Fruit fly (Drosophila melanogaster) whole organism, pupa: ENCODE data around the gene X11Lbeta.

ENCODE experiments used
- CG10348 ChIP-seq: fragments of 200-800 bp; sonication (Bioruptor generic); IDR thresholded peaks from 2 replicates; pipeline ENCODE4 v1.3.6; 2022; ENCODE audit warnings: missing biosample characterization, missing genetic modification characterization
- CG12605 ChIP-seq: fragments of 200-800 bp; sonication (Bioruptor generic); IDR thresholded peaks from 2 replicates; pipeline ENCODE4 v1.3.6; 2022; ENCODE audit warnings: missing biosample characterization, missing genetic modification characterization
- CG13204 ChIP-seq: fragments of 200-800 bp; sonication (Bioruptor generic); optimal IDR thresholded peaks from 2 replicates; lab custom pipeline; 2018; ENCODE audit warnings: missing biosample characterization, mild to moderate bottlenecking, missing genetic modification characterization, moderate library complexity
- CG14655 ChIP-seq: fragments of 200-800 bp; sonication (Bioruptor generic); optimal IDR thresholded peaks from 3 replicates; lab custom pipeline; 2017; ENCODE audit warnings: mild to moderate bottlenecking, missing biosample characterization, missing genetic modification reagents, missing genetic modification characterization
- CG15710 ChIP-seq: fragments of 200-800 bp; sonication (Bioruptor generic); optimal IDR thresholded peaks from 2 replicates; lab custom pipeline; 2018; ENCODE audit warnings: missing biosample characterization, mild to moderate bottlenecking, missing genetic modification characterization, moderate library complexity
- CG17806 ChIP-seq: fragments of 200-800 bp; sonication (Bioruptor generic); optimal IDR thresholded peaks from 2 replicates; lab custom pipeline; 2018; ENCODE audit warnings: missing biosample characterization, mild to moderate bottlenecking, missing genetic modification characterization, moderate library complexity
- CG32121 ChIP-seq: fragments of 200-800 bp; sonication (Bioruptor generic); IDR thresholded peaks from 2 replicates; pipeline ENCODE4 v1.3.6; 2022; ENCODE audit warnings: missing biosample characterization, missing genetic modification characterization
- CG34367 ChIP-seq: fragments of 200-800 bp; sonication (Bioruptor generic); optimal IDR thresholded peaks from 2 replicates; lab custom pipeline; 2018; ENCODE audit warnings: missing biosample characterization, mild to moderate bottlenecking, missing genetic modification characterization
- CG4496 ChIP-seq: fragments of 200-800 bp; sonication (Bioruptor generic); IDR thresholded peaks from 3 replicates; pipeline ENCODE4 v1.3.6; 2022; ENCODE audit warnings: missing biosample characterization, missing genetic modification characterization
- CG8159 ChIP-seq: fragments of 200-800 bp; sonication (Bioruptor generic); optimal IDR thresholded peaks from 3 replicates; lab custom pipeline; 2018; ENCODE audit warnings: missing biosample characterization, mild to moderate bottlenecking, missing genetic modification characterization, moderate library complexity
- CG8301 ChIP-seq: fragments of 200-800 bp; sonication (Bioruptor generic); optimal IDR thresholded peaks from 2 replicates; lab custom pipeline; 2018; ENCODE audit warnings: missing biosample characterization, mild to moderate bottlenecking, missing genetic modification characterization
- CG9948 ChIP-seq: fragments of 200-800 bp; sonication (Bioruptor generic); optimal IDR thresholded peaks from 2 replicates; lab custom pipeline; 2018; ENCODE audit warnings: missing biosample characterization, mild to moderate bottlenecking, missing genetic modification characterization, moderate library complexity
- D1 ChIP-seq: fragments of 200-800 bp; sonication (Bioruptor generic); optimal IDR thresholded peaks from 2 replicates; lab custom pipeline; 2018; ENCODE audit warnings: missing biosample characterization, mild to moderate bottlenecking, missing genetic modification characterization, moderate library complexity
- EcR ChIP-seq: fragments of 200-800 bp; sonication (Bioruptor generic); optimal IDR thresholded peaks from 3 replicates; lab custom pipeline; 2019; ENCODE audit warnings: missing biosample characterization, missing genetic modification characterization, mild to moderate bottlenecking, moderate library complexity, missing genetic modification reagents
- Ets98B ChIP-seq: fragments of 200-800 bp; sonication (Bioruptor generic); IDR thresholded peaks from 2 replicates; pipeline ENCODE4 v1.3.6; 2022; ENCODE audit warnings: missing biosample characterization, missing genetic modification characterization
- Pif1A ChIP-seq: fragments of 200-800 bp; sonication (Bioruptor generic); optimal IDR thresholded peaks from 3 replicates; lab custom pipeline; 2016; ENCODE audit warnings: missing biosample characterization, missing genetic modification characterization
- Pif1B ChIP-seq: fragments of 200-800 bp; sonication (Bioruptor generic); optimal IDR thresholded peaks from 3 replicates; lab custom pipeline; 2016; ENCODE audit warnings: missing biosample characterization, missing genetic modification characterization
- Snoo ChIP-seq: fragments of 200-800 bp; sonication (Bioruptor generic); optimal IDR thresholded peaks from 3 replicates; lab custom pipeline; 2017; ENCODE audit warnings: missing biosample characterization, mild to moderate bottlenecking, missing genetic modification characterization, inconsistent platforms
- fd96Ca ChIP-seq: fragments of 200-800 bp; sonication (Bioruptor generic); IDR thresholded peaks from 3 replicates; pipeline ENCODE4 v1.3.6; 2022; ENCODE audit warnings: missing biosample characterization, missing genetic modification characterization
- gl ChIP-seq: fragments of 200-800 bp; sonication (Bioruptor generic); optimal IDR thresholded peaks from 2 replicates; lab custom pipeline; 2018; ENCODE audit warnings: missing biosample characterization, mild to moderate bottlenecking, missing genetic modification characterization
- rn ChIP-seq: fragments of 200-800 bp; sonication (Bioruptor generic); IDR thresholded peaks from 2 replicates; pipeline ENCODE4 v1.3.6; 2022; ENCODE audit warnings: missing biosample characterization, missing genetic modification characterization

X11Lbeta gene

dm6 chrX:10735682-10736353, 108.3 kb downstream of the X11Lbeta start:
- TF ChIP-seq CG9948 (tag; lab: Kevin White, UChicago) = no peak
- no peak for TF ChIP-seq Snoo (tag; lab: Kevin White, UChicago)
- peak; percentile 18 for TF ChIP-seq CG8159 (tag; lab: Kevin White, UChicago)
- TF ChIP-seq CG32121 (GFP tag; lab: Robert Waterston, UW) = peak; percentile 65; the same call in 1 of the 2 replicates
- peak; percentile 48; the same call in 1 of the 2 replicates for TF ChIP-seq Ets98B (GFP tag; lab: Robert Waterston, UW)
- peak; percentile 79 for TF ChIP-seq CG13204 (GFP tag; lab: Kevin White, UChicago)
- peak; percentile 62 for TF ChIP-seq CG4496 (GFP tag; lab: Robert Waterston, UW)
- TF ChIP-seq rn (GFP tag; lab: Robert Waterston, UW) = no peak
- peak; percentile 46 for TF ChIP-seq gl (tag; lab: Kevin White, UChicago)
- peak; percentile 69 for TF ChIP-seq CG14655 (GFP tag; lab: Kevin White, UChicago)
- TF ChIP-seq CG15710 = peak; percentile 3
- TF ChIP-seq Pif1B (GFP tag; lab: Kevin White, UChicago) = no peak
- peak; percentile 39 for TF ChIP-seq CG8301 (tag; lab: Kevin White, UChicago)
- peak; percentile 15 for TF ChIP-seq CG34367 (tag; lab: Kevin White, UChicago)
- TF ChIP-seq EcR = peak; percentile 51
- no peak; the same call in none of the 2 replicates for TF ChIP-seq CG12605
- peak; percentile 60; the same call in 2 of the 3 replicates for TF ChIP-seq fd96Ca (GFP tag; lab: Robert Waterston, UW)
- no peak for TF ChIP-seq D1 (tag; lab: Kevin White, UChicago)
- TF ChIP-seq Pif1A (GFP tag; lab: Kevin White, UChicago) = no peak

dm6 chrX:10737422-10738150, 110.0 kb downstream of the X11Lbeta start:
- TF ChIP-seq rn (GFP tag; lab: Robert Waterston, UW) (peak; percentile 50; the same call in 1 of the 2 replicates), CG9948 (tag; lab: Kevin White, UChicago) (peak; percentile 70), CG17806 (tag; lab: Kevin White, UChicago) (peak; percentile 71), gl (tag; lab: Kevin White, UChicago) (peak; percentile 36), CG12605 (peak; percentile 77), CG34367 (tag; lab: Kevin White, UChicago) (peak; percentile 69), Pif1B (GFP tag; lab: Kevin White, UChicago) (peak; percentile 59), CG13204 (GFP tag; lab: Kevin White, UChicago) (no peak), Ets98B (GFP tag; lab: Robert Waterston, UW) (peak; percentile 91), D1 (tag; lab: Kevin White, UChicago) (no peak), CG14655 (GFP tag; lab: Kevin White, UChicago) (peak; percentile 92), CG10348 (GFP tag; lab: Robert Waterston, UW) (peak; percentile 64), CG8159 (tag; lab: Kevin White, UChicago) (peak; percentile 63), Snoo (tag; lab: Kevin White, UChicago) (peak; percentile 37), Pif1A (GFP tag; lab: Kevin White, UChicago) (peak; percentile 83), EcR (no peak), CG8301 (tag; lab: Kevin White, UChicago) (peak; percentile 91), CG4496 (GFP tag; lab: Robert Waterston, UW) (peak; percentile 95), CG32121 (GFP tag; lab: Robert Waterston, UW) (peak; percentile 92), fd96Ca (GFP tag; lab: Robert Waterston, UW) (peak; percentile 94), CG15710 (peak; percentile 68)

- TF ChIP-seq CG32121 (GFP tag; lab: Robert Waterston, UW) (no peak), Ets98B (GFP tag; lab: Robert Waterston, UW) (no peak), gl (tag; lab: Kevin White, UChicago) (peak; percentile 10), CG8301 (tag; lab: Kevin White, UChicago) (no peak), CG14655 (GFP tag; lab: Kevin White, UChicago) (no peak), CG15710 (no peak), CG12605 (no peak), CG8159 (tag; lab: Kevin White, UChicago) (no peak)
Measured at dm6 chrX:10738151-10738430, 110.6 kb downstream of the X11Lbeta start.

dm6 chrX:10738835-10739371, 111.4 kb downstream of the X11Lbeta start:
- peak; percentile 25 for TF ChIP-seq EcR
- TF ChIP-seq CG8159 (tag; lab: Kevin White, UChicago) = peak; percentile 34
- peak; percentile 44; the same call in 1 of the 3 replicates for TF ChIP-seq fd96Ca (GFP tag; lab: Robert Waterston, UW)
- TF ChIP-seq CG4496 (GFP tag; lab: Robert Waterston, UW) = no peak; the same call in 2 of the 3 replicates
- no peak for TF ChIP-seq CG32121 (GFP tag; lab: Robert Waterston, UW)
- TF ChIP-seq CG17806 (tag; lab: Kevin White, UChicago) = no peak
- peak; percentile 16 for TF ChIP-seq CG9948 (tag; lab: Kevin White, UChicago)
- peak; percentile 44 for TF ChIP-seq Pif1A (GFP tag; lab: Kevin White, UChicago)
- peak; percentile 60; the same call in 1 of the 2 replicates for TF ChIP-seq CG12605
- TF ChIP-seq CG8301 (tag; lab: Kevin White, UChicago) = no peak
- TF ChIP-seq rn (GFP tag; lab: Robert Waterston, UW) = no peak
- no peak for TF ChIP-seq Pif1B (GFP tag; lab: Kevin White, UChicago)
- no peak for TF ChIP-seq CG14655 (GFP tag; lab: Kevin White, UChicago)
- TF ChIP-seq CG34367 (tag; lab: Kevin White, UChicago) = no peak
- TF ChIP-seq D1 (tag; lab: Kevin White, UChicago) = no peak
- TF ChIP-seq gl (tag; lab: Kevin White, UChicago) = peak; percentile 51
- peak; percentile 30; the same call in 1 of the 2 replicates for TF ChIP-seq Ets98B (GFP tag; lab: Robert Waterston, UW)
- peak; percentile 72 for TF ChIP-seq CG13204 (GFP tag; lab: Kevin White, UChicago)
- peak; percentile 35 for TF ChIP-seq CG15710
- no peak for TF ChIP-seq CG10348 (GFP tag; lab: Robert Waterston, UW)
- no peak for TF ChIP-seq Snoo (tag; lab: Kevin White, UChicago)
